Worm (Caenorhabditis elegans): ENCODE data around the gene dhs-25.

dhs-25 gene

ce11 chrX:1486135-1486648 is at the start of gene dhs-25, which contains the start of gene D1005.10:
dhs-25 (plus strand) TSS chrX:1486532.
D1005.10 (minus strand) TSS chrX:1486185.
- no peak for TF ChIP-seq unc-55 (GFP tag; optimal IDR thresholded peaks at IDR 0.05)
- no peak for TF ChIP-seq ZK546.5 (tag; optimal IDR thresholded peaks at IDR 0.05)
- TF ChIP-seq nhr-10 (tag; optimal IDR thresholded peaks at IDR 0.05), result peak; percentile 84
- peak; percentile 71 for TF ChIP-seq ama-1 (optimal IDR thresholded peaks at IDR 0.05)
- no peak for TF ChIP-seq Y55F3AM.14 (GFP tag; optimal IDR thresholded peaks at IDR 0.05)
- no peak for TF ChIP-seq nhr-23 (tag; optimal IDR thresholded peaks at IDR 0.05)
- no peak for TF ChIP-seq nhr-237 (tag; optimal IDR thresholded peaks at IDR 0.05)
- no peak for TF ChIP-seq elt-1 (tag; optimal IDR thresholded peaks at IDR 0.05)
- no peak for TF ChIP-seq skn-1 (tag; optimal IDR thresholded peaks at IDR 0.05)
- peak in 1 of 2 experiments; percentile 24 for TF ChIP-seq mdl-1 (tag; optimal IDR thresholded peaks at IDR 0.05)
- TF ChIP-seq zag-1 (tag; optimal IDR thresholded peaks at IDR 0.05), result no peak
- TF ChIP-seq mbf-1 (tag; optimal IDR thresholded peaks at IDR 0.05), result no peak
- no peak for TF ChIP-seq unc-39 (tag; optimal IDR thresholded peaks at IDR 0.05)
- TF ChIP-seq lin-13 (GFP tag; optimal IDR thresholded peaks at IDR 0.05), result peak; percentile 54
- TF ChIP-seq ztf-4 (tag; optimal IDR thresholded peaks at IDR 0.05), result peak; percentile 76
- peak; percentile 80 for TF ChIP-seq egl-27 (tag; optimal IDR thresholded peaks at IDR 0.05)
- no peak for TF ChIP-seq nhr-11 (tag; optimal IDR thresholded peaks at IDR 0.05)
- TF ChIP-seq blmp-1 (tag; optimal IDR thresholded peaks at IDR 0.05; ENCODE audit: insufficient read depth), result peak; percentile 62
- TF ChIP-seq sem-4 (tag; optimal IDR thresholded peaks at IDR 0.05), result peak; percentile 73
- TF ChIP-seq R02D3.7 (tag; optimal IDR thresholded peaks at IDR 0.05), result no peak
- peak; percentile 20 to 79 for TF ChIP-seq lsy-2 (tag; optimal IDR thresholded peaks at IDR 0.05)
- TF ChIP-seq ceh-82 (tag; optimal IDR thresholded peaks at IDR 0.05), result no peak
- no peak for TF ChIP-seq nhr-12 (tag; optimal IDR thresholded peaks at IDR 0.05)
- no peak for TF ChIP-seq ztf-11 (tag; optimal IDR thresholded peaks at IDR 0.05)
- no peak for TF ChIP-seq ceh-16 (tag; optimal IDR thresholded peaks at IDR 0.05)
- TF ChIP-seq F13H6.1 (tag; optimal IDR thresholded peaks at IDR 0.05), result peak; percentile 94
- no peak for TF ChIP-seq lin-39 (tag; optimal IDR thresholded peaks at IDR 0.05)
- TF ChIP-seq mab-5 (tag; optimal IDR thresholded peaks at IDR 0.05), result no peak
- TF ChIP-seq crh-2 (tag; optimal IDR thresholded peaks at IDR 0.05), result peak; percentile 86
- TF ChIP-seq nhr-21 (tag; optimal IDR thresholded peaks at IDR 0.05), result peak; percentile 77
- no peak for TF ChIP-seq dmd-4 (tag; optimal IDR thresholded peaks at IDR 0.05)
- TF ChIP-seq nhr-129 (tag; optimal IDR thresholded peaks at IDR 0.05), result peak; percentile 94
- TF ChIP-seq alr-1 (tag; optimal IDR thresholded peaks at IDR 0.05), result no peak
- TF ChIP-seq fos-1 (tag; optimal IDR thresholded peaks at IDR 0.05), result peak; percentile 67
- peak; percentile 72 for TF ChIP-seq C34F6.9 (tag; optimal IDR thresholded peaks at IDR 0.05)
- TF ChIP-seq peb-1 (tag; optimal IDR thresholded peaks at IDR 0.05), result no peak
- no peak for TF ChIP-seq elt-3 (tag; optimal IDR thresholded peaks at IDR 0.05)
- peak; percentile 80 for TF ChIP-seq nhr-6 (tag; optimal IDR thresholded peaks at IDR 0.05)
- TF ChIP-seq sma-9 (GFP tag; optimal IDR thresholded peaks at IDR 0.05), result peak; percentile 98
- no peak for TF ChIP-seq sma-9 (tag; optimal IDR thresholded peaks at IDR 0.05)
- no peak for TF ChIP-seq ztf-1 (GFP tag; conservative IDR thresholded peaks at IDR 0.05)
- no peak for TF ChIP-seq aly-2 (tag; optimal IDR thresholded peaks at IDR 0.05)
- TF ChIP-seq gmeb-1 (tag; optimal IDR thresholded peaks at IDR 0.05), result peak; percentile 75
- TF ChIP-seq snpc-4 (tag; optimal IDR thresholded peaks at IDR 0.05), result no peak
- TF ChIP-seq sma-3 (GFP tag; optimal IDR thresholded peaks at IDR 0.05), result peak; percentile 87
- no peak for TF ChIP-seq nhr-77 (tag; optimal IDR thresholded peaks at IDR 0.05)
- peak; percentile 81 for TF ChIP-seq nhr-25 (tag; optimal IDR thresholded peaks at IDR 0.05)
- no peak for TF ChIP-seq unc-62 (GFP tag; optimal IDR thresholded peaks at IDR 0.05)
- no peak for TF ChIP-seq lin-11 (tag; optimal IDR thresholded peaks at IDR 0.05)
